Worm (Caenorhabditis elegans) whole organism, L2 larva: Measurements from ENCODE around the gene elp-1.

ENCODE experiments used
- ama-1 ChIP-seq: fragments of 150-350 bp; optimal IDR thresholded peaks from 2 replicates; lab custom pipeline; 2018; ENCODE audit warnings: inconsistent platforms
- skn-1 ChIP-seq: sonication (generic microtip); optimal IDR thresholded peaks from 2 replicates; lab custom pipeline; 2017; ENCODE audit warnings: missing biosample characterization, missing genetic modification characterization

DNA sequence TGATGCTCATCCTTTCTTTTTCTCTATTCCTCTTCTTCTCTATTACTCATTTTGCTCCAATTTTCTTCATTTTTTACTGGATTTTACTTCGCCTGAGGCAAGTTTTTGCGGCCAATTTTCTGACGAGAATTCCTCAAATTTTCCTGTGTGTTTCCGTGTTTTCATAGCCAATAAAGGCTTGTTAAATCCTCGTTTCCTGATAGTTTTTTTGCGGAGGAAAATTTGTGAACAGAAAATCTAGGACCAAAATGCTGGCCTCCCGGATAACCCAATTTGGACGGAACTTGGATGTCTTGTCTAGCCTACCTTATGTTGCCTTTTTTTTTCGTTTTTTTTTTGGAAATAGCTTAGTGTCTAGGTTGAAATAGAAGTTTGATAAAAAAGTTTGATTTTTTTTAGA is 43.7 kb upstream of the elp-1 start:
- TF ChIP-seq ama-1 (no peak), skn-1 (no peak)
